Fruit fly (Drosophila melanogaster) whole organism, embryonic: ENCODE data around the gene CG12728.

Experiments
- CG13287 ChIP-seq: fragments of 200-800 bp; sonication (Bioruptor generic); IDR thresholded peaks from 2 replicates; pipeline ENCODE4 v1.3.6; 2022; ENCODE audit warnings: missing biosample characterization, missing genetic modification characterization; ENCODE audit not compliant: partially characterized antibody
- CG14667 ChIP-seq: fragments of 200-800 bp; sonication (Bioruptor generic); IDR thresholded peaks from 2 replicates; pipeline ENCODE4 v1.3.6; 2022; ENCODE audit warnings: missing biosample characterization, missing genetic modification characterization
- CG15011 ChIP-seq: fragments of 200-800 bp; sonication (Bioruptor generic); optimal IDR thresholded peaks from 3 replicates; lab custom pipeline; 2018; ENCODE audit warnings: missing biosample characterization, mild to moderate bottlenecking, missing genetic modification characterization
- CG15696 ChIP-seq: fragments of 200-800 bp; sonication (Bioruptor generic); optimal IDR thresholded peaks from 2 replicates; lab custom pipeline; 2019; ENCODE audit warnings: missing biosample characterization, mild to moderate bottlenecking, missing genetic modification characterization, moderate library complexity
- CG16779 ChIP-seq: fragments of 200-800 bp; sonication (Bioruptor generic); IDR thresholded peaks from 2 replicates; pipeline ENCODE4 v1.3.6; 2022; ENCODE audit warnings: missing biosample characterization, missing genetic modification characterization
- CG30403 ChIP-seq: fragments of 200-800 bp; sonication (Bioruptor generic); optimal IDR thresholded peaks from 3 replicates; lab custom pipeline; 2016; ENCODE audit warnings: missing biosample characterization, missing genetic modification characterization
- CG3163 ChIP-seq: fragments of 200-800 bp; sonication (Bioruptor generic); optimal IDR thresholded peaks from 3 replicates; lab custom pipeline; 2016; ENCODE audit warnings: missing biosample characterization, missing genetic modification characterization
- CG33557 ChIP-seq: fragments of 200-800 bp; sonication (Bioruptor generic); optimal IDR thresholded peaks from 2 replicates; lab custom pipeline; 2019; ENCODE audit warnings: missing biosample characterization, mild to moderate bottlenecking, missing genetic modification characterization, moderate library complexity
- CG4707 ChIP-seq: fragments of 200-800 bp; sonication (Bioruptor generic); optimal IDR thresholded peaks from 2 replicates; lab custom pipeline; 2018; ENCODE audit warnings: missing biosample characterization, mild to moderate bottlenecking, missing genetic modification characterization, moderate library complexity
- CG4854 ChIP-seq: fragments of 200-800 bp; sonication (Bioruptor generic); optimal IDR thresholded peaks from 2 replicates; lab custom pipeline; 2016; ENCODE audit warnings: missing biosample characterization, missing genetic modification characterization, inconsistent platforms
- CG6254 ChIP-seq: fragments of 200-800 bp; sonication (Bioruptor generic); optimal IDR thresholded peaks from 3 replicates; lab custom pipeline; 2017; ENCODE audit warnings: mild to moderate bottlenecking, missing biosample characterization, missing genetic modification reagents, missing genetic modification characterization
- CG6813 ChIP-seq: fragments of 200-800 bp; sonication (Bioruptor generic); optimal IDR thresholded peaks from 2 replicates; lab custom pipeline; 2017; ENCODE audit warnings: missing biosample characterization, missing genetic modification characterization, mild to moderate bottlenecking, moderate library complexity, missing genetic modification reagents
- CG9817 ChIP-seq: fragments of 200-800 bp; sonication (Bioruptor generic); optimal IDR thresholded peaks from 2 replicates; lab custom pipeline; 2018; ENCODE audit warnings: missing biosample characterization, mild to moderate bottlenecking, missing genetic modification characterization, moderate library complexity
- D ChIP-seq, 2 experiments: fragments of 200-800 bp in 1 of 2; fragments of >200 bp in 1 of 2; sonication (Bioruptor generic) in 1 of 2; optimal IDR thresholded peaks; 2 replicates in 1 of 2; 3 replicates in 1 of 2; lab custom pipeline; 2017; ENCODE audit warnings: mild to moderate bottlenecking in 1 of 2, missing biosample characterization in 1 of 2, missing genetic modification characterization in 1 of 2, missing genetic modification reagents in 1 of 2
- E2f2 ChIP-seq: fragments of 200-800 bp; sonication (Bioruptor generic); IDR thresholded peaks from 2 replicates; pipeline ENCODE4 v1.3.6; 2022; ENCODE audit warnings: missing biosample characterization, missing genetic modification characterization
- Fer2 ChIP-seq: fragments of 200-800 bp; sonication (Bioruptor generic); optimal IDR thresholded peaks from 2 replicates; lab custom pipeline; 2018; ENCODE audit warnings: missing biosample characterization, mild to moderate bottlenecking, missing genetic modification characterization, moderate library complexity
- HmgZ ChIP-seq: fragments of 200-800 bp; sonication (Bioruptor generic); optimal IDR thresholded peaks from 2 replicates; lab custom pipeline; 2018; ENCODE audit warnings: missing biosample characterization, mild to moderate bottlenecking, missing genetic modification characterization
- Hmx ChIP-seq: fragments of 200-800 bp; sonication (Bioruptor generic); optimal IDR thresholded peaks from 2 replicates; lab custom pipeline; 2016; ENCODE audit warnings: missing biosample characterization, missing genetic modification characterization
- Hr51 ChIP-seq, 2 experiments: fragments of 200-800 bp; sonication (Bioruptor generic); optimal IDR thresholded peaks; 2 replicates in 1 of 2; 3 replicates in 1 of 2; lab custom pipeline; 2016 to 2018; ENCODE audit warnings: missing biosample characterization in 2 of 2, missing genetic modification characterization in 2 of 2, mild to moderate bottlenecking in 1 of 2, moderate library complexity in 1 of 2
- MBD-R2 ChIP-seq: fragments of 200-800 bp; sonication (Bioruptor generic); IDR thresholded peaks from 2 replicates; pipeline ENCODE4 v1.3.6; 2022; ENCODE audit warnings: missing biosample characterization, missing genetic modification characterization
- Mrtf ChIP-seq: fragments of 200-800 bp; sonication (Bioruptor generic); IDR thresholded peaks from 3 replicates; pipeline ENCODE4 v1.3.6; 2022; ENCODE audit warnings: missing biosample characterization, missing genetic modification characterization
- NfI ChIP-seq: fragments of 200-800 bp; sonication (Bioruptor generic); optimal IDR thresholded peaks from 3 replicates; lab custom pipeline; 2018; ENCODE audit warnings: missing biosample characterization, mild to moderate bottlenecking, missing genetic modification characterization, moderate library complexity
- Optix ChIP-seq: fragments of 200-800 bp; sonication (Bioruptor generic); IDR thresholded peaks from 3 replicates; pipeline ENCODE4 v1.3.6; 2022; ENCODE audit warnings: missing biosample characterization, missing genetic modification characterization
- Rx ChIP-seq: fragments of 200-800 bp; sonication (Bioruptor generic); IDR thresholded peaks from 2 replicates; pipeline ENCODE4 v1.3.6; 2022; ENCODE audit warnings: missing biosample characterization, missing genetic modification characterization
- Scr ChIP-seq: fragments of 200-800 bp; sonication (Bioruptor generic); IDR thresholded peaks from 2 replicates; pipeline ENCODE4 v1.3.6; 2022; ENCODE audit warnings: missing biosample characterization, missing genetic modification characterization; ENCODE audit not compliant: partially characterized antibody
- Side ChIP-seq: fragments of 200-800 bp; sonication (Bioruptor generic); optimal IDR thresholded peaks from 2 replicates; lab custom pipeline; 2016; ENCODE audit warnings: missing biosample characterization, missing genetic modification characterization
- Spps ChIP-seq: fragments of 200-800 bp; sonication (Bioruptor generic); optimal IDR thresholded peaks from 2 replicates; lab custom pipeline; 2018; ENCODE audit warnings: missing biosample characterization, mild to moderate bottlenecking, missing genetic modification characterization
- TFAM ChIP-seq: fragments of 200-800 bp; sonication (Bioruptor generic); optimal IDR thresholded peaks from 2 replicates; lab custom pipeline; 2017; ENCODE audit warnings: missing biosample characterization, missing genetic modification characterization, inconsistent platforms
- Tbp ChIP-seq: fragments of >200 bp; optimal IDR thresholded peaks from 2 replicates; lab custom pipeline; 2018; ENCODE audit warnings: missing biosample characterization, missing genetic modification characterization
- Vsx1 ChIP-seq: fragments of 200-800 bp; sonication (Bioruptor generic); optimal IDR thresholded peaks from 2 replicates; lab custom pipeline; 2017; ENCODE audit warnings: missing biosample characterization, mild to moderate bottlenecking, missing genetic modification characterization, missing genetic modification reagents
- al ChIP-seq: fragments of 200-800 bp; sonication (Bioruptor generic); IDR thresholded peaks from 2 replicates; pipeline ENCODE4 v1.3.6; 2022; ENCODE audit warnings: missing biosample characterization, missing genetic modification characterization
- bowl ChIP-seq: fragments of 200-800 bp; sonication (Bioruptor generic); IDR thresholded peaks from 2 replicates; pipeline ENCODE4 v1.3.6; 2022; ENCODE audit warnings: missing biosample characterization, missing genetic modification characterization
- cato ChIP-seq: fragments of 200-800 bp; sonication (Bioruptor generic); optimal IDR thresholded peaks from 2 replicates; lab custom pipeline; 2016; ENCODE audit warnings: missing biosample characterization, missing genetic modification characterization, borderline replicate concordance
- dan ChIP-seq: fragments of 200-800 bp; sonication (Bioruptor generic); IDR thresholded peaks from 2 replicates; pipeline ENCODE4 v1.3.6; 2022; ENCODE audit warnings: missing biosample characterization, missing genetic modification characterization
- emc ChIP-seq: fragments of 200-800 bp; sonication (Bioruptor generic); optimal IDR thresholded peaks from 2 replicates; lab custom pipeline; 2016; ENCODE audit warnings: missing biosample characterization, missing genetic modification characterization
- eyg ChIP-seq: fragments of 200-800 bp; sonication (Bioruptor generic); optimal IDR thresholded peaks from 3 replicates; lab custom pipeline; 2016; ENCODE audit warnings: missing biosample characterization, missing genetic modification characterization
- fd64A ChIP-seq: fragments of 200-800 bp; sonication (Bioruptor generic); optimal IDR thresholded peaks from 3 replicates; lab custom pipeline; 2018; ENCODE audit warnings: missing biosample characterization, mild to moderate bottlenecking, missing genetic modification characterization
- gfzf ChIP-seq: fragments of 200-800 bp; sonication (Bioruptor generic); optimal IDR thresholded peaks from 2 replicates; lab custom pipeline; 2016; ENCODE audit warnings: missing biosample characterization, mild to moderate bottlenecking, missing genetic modification characterization, moderate library complexity
- insv ChIP-seq, 2 experiments: fragments of 200-800 bp; sonication (Bioruptor generic); optimal IDR thresholded peaks; 3 replicates each; lab custom pipeline; 2016 to 2018; ENCODE audit warnings: missing biosample characterization in 2 of 2, missing genetic modification characterization in 2 of 2
- jumu ChIP-seq: fragments of 200-800 bp; sonication (Bioruptor generic); optimal IDR thresholded peaks from 3 replicates; lab custom pipeline; 2016; ENCODE audit warnings: missing biosample characterization, missing genetic modification characterization
- maf-S ChIP-seq: fragments of 200-800 bp; sonication (Bioruptor generic); optimal IDR thresholded peaks from 2 replicates; lab custom pipeline; 2016; ENCODE audit warnings: missing biosample characterization, missing genetic modification characterization
- pan ChIP-seq, 4 experiments: fragments of >200 bp in 3 of 4; fragments of 200-800 bp in 1 of 4; sonication (Bioruptor generic) in 1 of 4; optimal IDR thresholded peaks in 3 of 4; IDR thresholded peaks in 1 of 4; 2 replicates each; pipeline versions ENCODE4 v1.3.6 to Lab custom; 2017 to 2022; ENCODE audit warnings: missing biosample characterization in 2 of 4, missing genetic modification characterization in 2 of 4, mixed read lengths in 1 of 4
- pzg ChIP-seq: fragments of 200-800 bp; sonication (Bioruptor generic); optimal IDR thresholded peaks from 3 replicates; lab custom pipeline; 2018; ENCODE audit warnings: missing biosample characterization, mild to moderate bottlenecking, missing genetic modification characterization, moderate library complexity
- sob ChIP-seq: fragments of 200-800 bp; sonication (Bioruptor generic); IDR thresholded peaks from 2 replicates; pipeline ENCODE4 v1.3.6; 2022; ENCODE audit warnings: missing biosample characterization, missing genetic modification characterization
- sr ChIP-seq: fragments of 200-800 bp; sonication (Bioruptor generic); IDR thresholded peaks from 3 replicates; pipeline ENCODE4 v1.3.6; 2022; ENCODE audit warnings: missing biosample characterization, missing genetic modification characterization
- zfh2 ChIP-seq: fragments of 200-800 bp; sonication (Bioruptor generic); optimal IDR thresholded peaks from 2 replicates; lab custom pipeline; 2016; ENCODE audit warnings: missing biosample characterization, missing genetic modification characterization

Gene CG12728

DNA sequence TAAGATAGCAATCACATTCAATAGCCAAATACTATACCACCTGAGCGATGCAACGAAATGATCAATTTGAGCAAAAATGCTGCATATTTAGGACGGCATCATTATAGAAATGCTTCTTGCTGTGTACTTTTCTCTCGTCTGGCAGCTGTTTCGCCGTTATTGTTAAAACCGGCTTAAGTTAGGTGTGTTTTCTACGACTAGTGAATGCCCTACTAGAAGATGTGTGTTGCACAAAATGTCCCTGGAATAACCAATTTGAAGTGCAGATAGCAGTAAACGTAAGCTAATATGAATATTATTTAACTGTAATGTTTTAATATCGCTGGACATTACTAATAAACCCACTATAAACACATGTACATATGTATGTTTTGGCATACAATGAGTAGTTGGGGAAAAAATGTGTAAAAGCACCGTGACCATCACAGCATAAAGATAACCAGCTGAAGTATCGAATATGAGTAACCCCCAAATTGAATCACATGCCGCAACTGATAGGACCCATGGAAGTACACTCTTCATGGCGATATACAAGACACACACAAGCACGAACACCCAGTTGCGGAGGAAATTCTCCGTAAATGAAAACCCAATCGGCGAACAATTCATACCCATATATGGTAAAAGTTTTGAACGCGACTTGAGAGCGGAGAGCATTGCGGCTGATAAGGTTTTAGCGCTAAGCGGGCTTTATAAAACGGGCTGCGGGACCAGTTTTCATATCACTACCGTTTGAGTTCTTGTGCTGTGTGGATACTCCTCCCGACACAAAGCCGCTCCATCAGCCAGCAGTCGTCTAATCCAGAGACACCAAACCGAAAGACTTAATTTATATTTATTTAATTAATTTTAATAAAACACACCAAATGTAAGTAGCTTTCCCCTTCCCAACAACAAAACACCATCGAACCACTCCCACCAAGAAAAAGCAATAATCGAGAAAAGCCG is 42.0 kb upstream of the CG12728 start, which contains the start of gene Act5C (continued):
- TF ChIP-seq CG6813 (GFP tag; lab: Kevin White, UChicago) (peak; percentile 88), dan (peak; percentile 83), CG14667 (peak; percentile 89), CG15011 (GFP tag; lab: Kevin White, UChicago) (peak; percentile 86), E2f2 (peak; percentile 80), sr (GFP tag; lab: Robert Waterston, UW) (peak; percentile 83; the same call in 2 of the 3 replicates), eyg (GFP tag; lab: Kevin White, UChicago) (peak; percentile 86), CG9817 (tag; lab: Kevin White, UChicago) (peak; percentile 87), CG4707 (GFP tag; lab: Kevin White, UChicago) (peak; percentile 92), Hr51 (GFP tag; optimal IDR thresholded peaks at IDR 0.05; lab: Kevin White, UChicago) (peak; percentile 88 to 89), Fer2 (tag; lab: Kevin White, UChicago) (peak; percentile 59), CG15696 (tag; lab: Kevin White, UChicago) (peak; percentile 95), CG33557 (GFP tag; lab: Kevin White, UChicago) (peak; percentile 91), Scr (GFP tag; lab: Robert Waterston, UW) (no peak), maf-S (GFP tag; lab: Kevin White, UChicago) (peak; percentile 91), zfh2 (peak; percentile 91), Vsx1 (GFP tag; lab: Kevin White, UChicago) (peak; percentile 81), emc (GFP tag; lab: Kevin White, UChicago) (peak; percentile 85), fd64A (GFP tag; lab: Kevin White, UChicago) (peak; percentile 85), pzg (GFP tag; lab: Kevin White, UChicago) (peak; percentile 9), CG3163 (GFP tag; lab: Kevin White, UChicago) (peak; percentile 82), Mrtf (GFP tag; lab: Robert Waterston, UW) (peak; percentile 91), MBD-R2 (peak; percentile 75), CG16779 (0 out of 2 replicates have a peak, but pooled peaks have one; percentile 73), Side (GFP tag; lab: Kevin White, UChicago) (peak; percentile 96), D (optimal IDR thresholded peaks at IDR 0.05; lab: Kevin White, UChicago) (no peak), D (GFP tag; optimal IDR thresholded peaks at IDR 0.05; lab: Kevin White, UChicago) (peak; percentile 94), Spps (tag; lab: Kevin White, UChicago) (peak; percentile 88), gfzf (GFP tag; lab: Kevin White, UChicago) (peak; percentile 11), NfI (GFP tag; lab: Kevin White, UChicago) (peak; percentile 91), Rx (GFP tag; lab: Robert Waterston, UW) (peak; percentile 91), cato (GFP tag; lab: Kevin White, UChicago) (peak; percentile 80), CG4854 (GFP tag; lab: Kevin White, UChicago) (peak; percentile 93), CG6254 (peak; percentile 89), Hmx (GFP tag; lab: Kevin White, UChicago) (peak; percentile 67), TFAM (GFP tag; lab: Kevin White, UChicago) (peak; percentile 75), Optix (GFP tag; lab: Robert Waterston, UW) (peak; percentile 92), al (peak; percentile 85), bowl (GFP tag; lab: Robert Waterston, UW) (peak; percentile 81), insv (GFP tag; optimal IDR thresholded peaks at IDR 0.05; lab: Kevin White, UChicago) (no peak), pan (optimal IDR thresholded peaks at IDR 0.05; lab: Kevin White, UChicago) (no peak), pan (GFP tag; optimal IDR thresholded peaks at IDR 0.05 in 1 of 2, IDR thresholded peaks at IDR 0.05 in 1 of 2) (peak in 1 of 2 experiments; percentile 91), sob (GFP tag; lab: Robert Waterston, UW) (peak; percentile 89), CG30403 (GFP tag; lab: Kevin White, UChicago) (peak; percentile 94), CG13287 (no peak; the same call in 1 of the 2 replicates), HmgZ (tag; lab: Kevin White, UChicago) (peak; percentile 90), Tbp (GFP tag; lab: Kevin White, UChicago) (no peak), jumu (GFP tag; lab: Kevin White, UChicago) (peak; percentile 95)
